Worm (Caenorhabditis elegans) whole organism, L4 larva: ENCODE measurements around the gene F11D5.7.

ENCODE experiments used
- D1046.2 ChIP-seq: fragments of 200-800 bp; sonication (Bioruptor generic); IDR thresholded peaks from 2 replicates; pipeline ENCODE4 v1.3.6; 2022; ENCODE audit warnings: missing genetic modification characterization, missing compliant biosample characterization
- F44E2.7 ChIP-seq: fragments of 200-800 bp; sonication (Bioruptor generic); IDR thresholded peaks from 2 replicates; pipeline ENCODE4 v2.1.2; 2022; ENCODE audit warnings: missing genetic modification characterization, missing compliant biosample characterization
- R02D3.7 ChIP-seq: fragments of 150-350 bp; sonication (generic microtip); optimal IDR thresholded peaks from 3 replicates; lab custom pipeline; 2014; ENCODE audit warnings: missing biosample characterization, missing genetic modification characterization
- Y105C5A.15 ChIP-seq: fragments of 200-800 bp; sonication (Bioruptor generic); IDR thresholded peaks from 2 replicates; pipeline ENCODE4 v1.3.6; 2022; ENCODE audit warnings: missing genetic modification characterization, missing compliant biosample characterization
- arid-1 ChIP-seq: fragments of 200-800 bp; sonication (Bioruptor generic); conservative IDR thresholded peaks from 2 replicates; pipeline ENCODE4 v1.3.6; 2022; ENCODE audit warnings: missing genetic modification reagents, missing genetic modification characterization, missing compliant biosample characterization
- attf-4 ChIP-seq: sonication (generic microtip); optimal IDR thresholded peaks from 3 replicates; lab custom pipeline; 2017; ENCODE audit warnings: missing biosample characterization, missing genetic modification characterization
- ceh-28 ChIP-seq: fragments of 150-350 bp; optimal IDR thresholded peaks from 2 replicates; lab custom pipeline; 2014; ENCODE audit warnings: missing biosample characterization, missing genetic modification reagents, missing genetic modification characterization
- ceh-44 ChIP-seq: fragments of 200-800 bp; sonication (Bioruptor generic); IDR thresholded peaks from 2 replicates; pipeline ENCODE4 v1.3.6; 2022; ENCODE audit warnings: missing genetic modification reagents, missing genetic modification characterization, missing compliant biosample characterization
- ceh-62 ChIP-seq: sonication (generic microtip); optimal IDR thresholded peaks from 2 replicates; lab custom pipeline; 2017; ENCODE audit warnings: missing biosample characterization, missing genetic modification characterization
- cey-2 ChIP-seq: sonication (generic microtip); optimal IDR thresholded peaks from 3 replicates; lab custom pipeline; 2017; ENCODE audit warnings: missing genetic modification characterization, mild to moderate bottlenecking, missing compliant biosample characterization, antibody characterized with exemption, borderline replicate concordance; ENCODE audit not compliant: insufficient read depth
- ctbp-1 ChIP-seq: fragments of 200-800 bp; sonication (Bioruptor generic); IDR thresholded peaks from 2 replicates; pipeline ENCODE4 v1.3.6; 2022; ENCODE audit warnings: missing genetic modification reagents, missing genetic modification characterization, missing compliant biosample characterization
- daf-16 ChIP-seq, 3 experiments: sonication (generic microtip); optimal IDR thresholded peaks; 2 replicates each; lab custom pipeline; 2016 to 2017; ENCODE audit warnings: missing genetic modification characterization in 3 of 3, missing genetic modification reagents in 3 of 3, mild to moderate bottlenecking in 2 of 3, missing compliant biosample characterization in 2 of 3, missing biosample characterization in 1 of 3, moderate library complexity in 1 of 3
- daf-19 ChIP-seq: fragments of 200-800 bp; sonication (Bioruptor generic); conservative IDR thresholded peaks from 2 replicates; pipeline ENCODE4 v1.3.6; 2022; ENCODE audit warnings: missing genetic modification characterization, missing compliant biosample characterization
- egl-27 ChIP-seq: sonication (generic microtip); optimal IDR thresholded peaks from 3 replicates; lab custom pipeline; 2017; ENCODE audit warnings: missing biosample characterization, missing genetic modification reagents, missing genetic modification characterization
- fkh-10 ChIP-seq: fragments of 150-350 bp; optimal IDR thresholded peaks from 2 replicates; lab custom pipeline; 2014; ENCODE audit warnings: missing biosample characterization, missing genetic modification reagents, missing genetic modification characterization
- fos-1 ChIP-seq: fragments of 150-350 bp; optimal IDR thresholded peaks from 2 replicates; lab custom pipeline; 2014; ENCODE audit warnings: missing biosample characterization, missing genetic modification characterization
- hlh-11 ChIP-seq: fragments of 200-800 bp; sonication (Bioruptor generic); optimal IDR thresholded peaks from 2 replicates; lab custom pipeline; 2018; ENCODE audit warnings: mild to moderate bottlenecking, missing genetic modification characterization, missing compliant biosample characterization
- jun-1 ChIP-seq: fragments of 150-350 bp; optimal IDR thresholded peaks from 2 replicates; lab custom pipeline; 2014; ENCODE audit warnings: missing biosample characterization, missing genetic modification reagents, missing genetic modification characterization
- lin-1 ChIP-seq: fragments of 200-800 bp; sonication (Bioruptor generic); IDR thresholded peaks from 2 replicates; pipeline ENCODE4 v1.3.6; 2022; ENCODE audit warnings: missing genetic modification reagents, missing genetic modification characterization, missing compliant biosample characterization
- lin-38 ChIP-seq: fragments of 200-800 bp; sonication (Bioruptor generic); IDR thresholded peaks from 2 replicates; pipeline ENCODE4 v1.3.6; 2022; ENCODE audit warnings: missing genetic modification reagents, missing genetic modification characterization, missing compliant biosample characterization
- lsy-2 ChIP-seq, 2 experiments: fragments of 150-350 bp in 1 of 2; sonication (generic microtip) in 1 of 2; optimal IDR thresholded peaks; 2 replicates each; lab custom pipeline; 2014 to 2017; ENCODE audit warnings: missing biosample characterization in 2 of 2, missing genetic modification characterization in 2 of 2
- madf-5 ChIP-seq, 2 experiments: fragments of 200-800 bp; sonication (Bioruptor generic); IDR thresholded peaks; 2 replicates each; pipeline ENCODE4 v1.3.6; 2022; ENCODE audit warnings: missing compliant biosample characterization in 2 of 2, missing genetic modification characterization in 2 of 2
- mdt-29 ChIP-seq: fragments of 200-800 bp; sonication (Bioruptor generic); IDR thresholded peaks from 2 replicates; pipeline ENCODE4 v1.3.6; 2022; ENCODE audit warnings: missing genetic modification reagents, missing genetic modification characterization, missing compliant biosample characterization
- nhr-42 ChIP-seq: fragments of 200-800 bp; sonication (Bioruptor generic); IDR thresholded peaks from 2 replicates; pipeline ENCODE4 v1.3.6; 2022; ENCODE audit warnings: missing genetic modification characterization, missing compliant biosample characterization
- php-3 ChIP-seq: fragments of 200-800 bp; sonication (Bioruptor generic); IDR thresholded peaks from 2 replicates; pipeline ENCODE4 v1.3.6; 2022; ENCODE audit warnings: missing genetic modification reagents, missing genetic modification characterization, missing compliant biosample characterization
- saeg-2 ChIP-seq: fragments of 200-800 bp; sonication (Bioruptor generic); IDR thresholded peaks from 2 replicates; pipeline ENCODE4 v1.3.6; 2022; ENCODE audit warnings: missing genetic modification reagents, missing genetic modification characterization, missing compliant biosample characterization
- sdz-12 ChIP-seq: fragments of 200-800 bp; sonication (Bioruptor generic); optimal IDR thresholded peaks from 2 replicates; lab custom pipeline; 2018; ENCODE audit warnings: mild to moderate bottlenecking, missing genetic modification characterization, missing compliant biosample characterization
- skn-1 ChIP-seq: fragments of 150-350 bp; optimal IDR thresholded peaks from 2 replicates; lab custom pipeline; 2014; ENCODE audit warnings: missing biosample characterization, missing genetic modification characterization
- snpc-4 ChIP-seq: fragments of 150-350 bp; optimal IDR thresholded peaks from 2 replicates; lab custom pipeline; 2014; ENCODE audit warnings: missing biosample characterization, missing genetic modification characterization
- unc-62 ChIP-seq, 3 experiments: fragments of 150-350 bp in 1 of 3; sonication (generic microtip); optimal IDR thresholded peaks in 2 of 3; peaks in 1 of 3; 1 replicate in 1 of 3; 2 replicates in 2 of 3; lab custom pipeline; 2014 to 2017; ENCODE audit warnings: missing biosample characterization in 3 of 3, missing genetic modification characterization in 3 of 3, missing genetic modification reagents in 3 of 3, missing genotype in 1 of 3
- ztf-11 ChIP-seq: fragments of 150-350 bp; optimal IDR thresholded peaks from 2 replicates; lab custom pipeline; 2014; ENCODE audit warnings: missing biosample characterization, missing genetic modification characterization

F11D5.7 gene

DNA sequence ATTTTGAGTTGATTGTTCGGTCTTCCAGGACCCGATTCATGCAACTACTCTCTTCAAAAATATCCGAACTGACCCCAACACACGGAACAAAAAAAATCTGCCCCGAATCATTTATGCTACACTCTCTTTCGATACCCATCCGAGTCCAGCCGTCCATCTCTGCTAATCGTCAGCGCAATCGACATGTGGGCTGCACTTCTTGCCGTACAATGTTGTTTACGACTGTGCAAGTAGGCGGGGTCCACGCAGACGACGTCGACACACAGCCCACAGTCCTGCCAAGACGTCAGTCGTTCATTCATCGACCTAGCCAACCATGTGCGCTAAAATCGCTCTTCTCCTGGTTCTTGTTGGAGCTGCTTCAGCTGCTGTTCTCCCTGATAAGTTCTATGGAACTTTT, 45.3 kb upstream of the F11D5.7 start, which contains the start of gene lbp-1 (continued):
- no peak for TF ChIP-seq daf-19 (GFP tag; lab: Robert Waterston, UW)
- no peak for TF ChIP-seq jun-1

DNA sequence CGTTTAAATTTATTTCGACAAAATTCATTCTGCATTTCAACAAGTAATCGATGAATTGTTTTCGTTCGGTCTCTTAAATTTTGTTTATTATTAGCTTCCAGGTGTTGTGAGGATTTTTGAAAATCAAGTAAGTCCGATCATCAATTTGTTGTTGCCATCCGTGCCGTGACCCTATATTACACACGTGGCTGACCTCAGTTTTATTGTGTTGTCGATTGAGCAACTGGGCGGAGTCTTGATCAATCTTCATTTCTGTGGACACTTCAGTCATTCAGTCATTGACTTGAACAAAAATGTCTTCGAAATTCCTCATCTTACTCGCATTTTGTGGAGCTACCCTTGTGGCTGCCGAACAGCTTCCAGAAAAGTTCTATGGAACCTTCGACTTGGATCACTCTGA, 43.7 kb upstream of the F11D5.7 start, which contains the start of gene lbp-2:
TSS of gene lbp-2 (plus strand) at position 102 of the 400 bp plus-strand sequence.
- TF ChIP-seq daf-16 (GFP tag; optimal IDR thresholded peaks at IDR 0.05; lab: Kevin White, UChicago) = peak in 1 of 2 experiments; percentile 76
- no peak for TF ChIP-seq daf-16 (tag; optimal IDR thresholded peaks at IDR 0.05; lab: Kevin White, UChicago)
- no peak for TF ChIP-seq snpc-4 (tag; lab: Kevin White, UChicago)
- no peak for TF ChIP-seq ceh-44 (GFP tag; lab: Robert Waterston, UW)
- TF ChIP-seq, all 104 proteins: peak for 1

DNA sequence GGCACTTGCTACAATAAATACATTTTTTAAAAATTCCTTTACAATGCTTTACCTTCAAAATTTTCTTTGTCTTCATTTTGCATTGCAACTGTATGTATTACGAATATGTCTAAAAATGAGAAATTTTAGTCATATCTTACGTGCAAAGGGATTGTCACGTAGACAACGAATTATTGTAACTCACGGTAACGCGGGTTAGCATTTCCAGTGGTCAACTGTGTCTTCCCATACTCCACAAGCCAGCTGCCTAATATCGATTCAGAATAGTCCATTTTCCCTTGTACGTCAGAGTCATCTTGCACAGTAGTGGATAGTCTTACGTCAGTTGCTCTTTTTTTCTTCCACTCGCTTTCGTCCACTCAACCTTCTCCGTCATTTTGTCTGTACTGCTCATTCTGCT, 41.6 kb upstream of the F11D5.7 start, which contains the start of gene fbxb-71:
TSS of gene fbxb-71 (plus strand) at position 301 of the 400 bp plus-strand sequence.
- TF ChIP-seq ceh-62 (tag; lab: Kevin White, UChicago) (no peak), unc-62 (GFP tag; optimal IDR thresholded peaks at IDR 0.05 in 1 of 2; lab: Kevin White, UChicago) (peak in 1 of 2 experiments; percentile 34), unc-62 (tag; optimal IDR thresholded peaks at IDR 0.05; lab: Kevin White, UChicago) (no peak), arid-1 (GFP tag; lab: Robert Waterston, UW) (no peak)

DNA sequence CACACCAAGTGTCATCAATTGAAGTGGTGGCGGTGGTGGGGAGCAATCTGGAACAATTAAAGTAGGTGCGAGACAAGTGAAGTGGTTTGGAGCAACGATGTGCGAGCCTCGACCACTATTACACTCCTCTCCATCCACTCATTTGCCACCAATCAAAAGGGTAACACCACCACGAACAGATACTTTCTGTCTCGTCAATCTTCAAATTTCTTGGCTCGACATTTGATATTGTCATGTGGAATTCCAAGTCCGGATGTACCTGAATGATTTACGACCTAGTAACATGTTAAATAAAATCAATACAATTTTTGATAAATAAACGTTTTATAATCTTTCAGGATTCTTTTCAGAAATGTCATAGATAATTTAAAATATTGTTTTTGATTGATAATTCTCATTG, 33.4 kb upstream of the F11D5.7 start, which contains the start of gene sul-1:
TSS of gene sul-1 (minus strand) at position 101 of the 400 bp plus-strand sequence.
- no peak for TF ChIP-seq lsy-2 (tag; optimal IDR thresholded peaks at IDR 0.05; lab: Kevin White, UChicago)
- no peak for TF ChIP-seq skn-1 (tag; lab: Kevin White, UChicago)
- no peak for TF ChIP-seq nhr-42 (GFP tag; lab: Robert Waterston, UW)
- no peak for TF ChIP-seq mdt-29 (GFP tag; lab: Robert Waterston, UW)
- no peak for TF ChIP-seq ztf-11 (tag; lab: Kevin White, UChicago)
- no peak for TF ChIP-seq D1046.2 (GFP tag; lab: Robert Waterston, UW)
- no peak for TF ChIP-seq fkh-10 (GFP tag; lab: Kevin White, UChicago)
- no peak for TF ChIP-seq php-3 (GFP tag; lab: Robert Waterston, UW)
- no peak for TF ChIP-seq ceh-28 (tag; lab: Kevin White, UChicago)
- no peak for TF ChIP-seq lin-1 (GFP tag; lab: Robert Waterston, UW)

DNA sequence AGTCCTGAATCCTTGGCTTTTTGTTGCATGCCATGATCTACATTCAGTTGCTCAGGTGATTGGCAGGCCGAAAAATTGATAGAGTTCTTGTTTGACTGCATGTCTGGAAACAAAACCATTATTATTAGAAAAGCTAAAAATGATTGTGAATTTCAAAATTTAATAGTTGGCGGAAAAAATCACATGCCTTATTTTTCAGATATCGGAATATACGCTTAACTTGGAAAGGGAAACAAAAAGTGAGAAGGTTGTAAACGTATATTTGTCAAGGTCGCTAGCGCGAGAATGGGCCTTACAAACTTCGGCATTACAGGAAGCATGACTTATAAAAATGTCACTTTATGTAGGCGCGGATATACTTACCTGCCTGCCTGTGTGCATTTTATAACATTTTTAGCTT, 32.5 kb upstream of the F11D5.7 start, which contains the start of gene K09C4.9:
TSS of gene K09C4.9 (minus strand) at position 101 of the 400 bp plus-strand sequence.
- TF ChIP-seq egl-27 (no peak), F44E2.7 (GFP tag; lab: Robert Waterston, UW) (no peak), arid-1 (GFP tag; lab: Robert Waterston, UW) (no peak), hlh-11 (tag; lab: Kevin White, UChicago) (no peak), cey-2 (no peak), madf-5 (GFP tag; IDR thresholded peaks at IDR 0.05; lab: Robert Waterston, UW) (no peak), attf-4 (tag; lab: Kevin White, UChicago) (no peak), lin-38 (GFP tag; lab: Robert Waterston, UW) (no peak), R02D3.7 (tag; lab: Kevin White, UChicago) (no peak), fos-1 (tag; lab: Kevin White, UChicago) (no peak), saeg-2 (no peak), ctbp-1 (GFP tag; lab: Robert Waterston, UW) (no peak)

DNA sequence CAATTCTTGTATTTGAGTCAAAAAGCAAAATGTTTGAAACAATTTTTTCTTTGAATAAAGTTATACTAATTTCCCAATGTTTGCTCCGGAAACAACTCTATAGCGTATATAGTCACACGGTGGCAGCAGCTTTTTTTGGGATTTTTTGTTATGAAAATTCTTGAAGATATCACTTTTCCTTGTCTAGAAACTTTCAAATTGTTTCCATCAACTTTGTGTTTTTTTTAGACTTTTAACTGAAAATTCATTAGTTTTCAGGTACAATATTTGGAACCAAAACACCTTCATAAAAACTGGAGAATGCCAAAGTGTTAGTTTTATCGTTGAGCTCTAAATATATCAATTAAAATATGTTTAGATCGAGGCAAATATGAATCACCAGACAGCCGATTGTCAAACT, 31.6 kb upstream of the F11D5.7 start, which contains the start of gene K09C4.7:
TSS of gene K09C4.7 (plus strand) at position 301 of the 400 bp plus-strand sequence.
- no peak for TF ChIP-seq Y105C5A.15 (GFP tag; lab: Robert Waterston, UW)
- TF ChIP-seq sdz-12 = no peak
